Worm (Caenorhabditis elegans) whole organism, L2 larva: ENCODE data around the gene swsn-4.

ENCODE experiments used
- Y55F3AM.14 ChIP-seq: fragments of 200-800 bp; sonication (Bioruptor generic); optimal IDR thresholded peaks from 2 replicates; lab custom pipeline; 2018; ENCODE audit warnings: mild to moderate bottlenecking, missing genetic modification characterization, missing compliant biosample characterization
- alr-1 ChIP-seq: fragments of 150-350 bp; optimal IDR thresholded peaks from 2 replicates; lab custom pipeline; 2014; ENCODE audit warnings: missing biosample characterization, missing genetic modification characterization
- blmp-1 ChIP-seq: sonication (generic microtip); optimal IDR thresholded peaks from 2 replicates; lab custom pipeline; 2017; ENCODE audit warnings: missing genetic modification characterization, mild to moderate bottlenecking, missing compliant biosample characterization, antibody characterized with exemption, moderate library complexity; ENCODE audit not compliant: insufficient read depth
- egl-27 ChIP-seq: sonication (generic microtip); optimal IDR thresholded peaks from 3 replicates; lab custom pipeline; 2017; ENCODE audit warnings: missing biosample characterization, missing genetic modification reagents, missing genetic modification characterization
- nhr-237 ChIP-seq: fragments of 150-350 bp; optimal IDR thresholded peaks from 2 replicates; lab custom pipeline; 2014; ENCODE audit warnings: missing biosample characterization, missing genetic modification characterization
- peb-1 ChIP-seq: fragments of 150-350 bp; optimal IDR thresholded peaks from 2 replicates; lab custom pipeline; 2014; ENCODE audit warnings: missing biosample characterization, missing genetic modification characterization
- skn-1 ChIP-seq: sonication (generic microtip); optimal IDR thresholded peaks from 2 replicates; lab custom pipeline; 2017; ENCODE audit warnings: missing biosample characterization, missing genetic modification characterization
- sma-9 ChIP-seq, 2 experiments: fragments of 150-350 bp in 1 of 2; sonication (generic microtip) in 1 of 2; optimal IDR thresholded peaks; 2 replicates each; lab custom pipeline; 2014 to 2016; ENCODE audit warnings: missing genetic modification characterization in 2 of 2, mild to moderate bottlenecking in 1 of 2, missing biosample characterization in 1 of 2, missing compliant biosample characterization in 1 of 2, missing genetic modification reagents in 1 of 2, moderate library complexity in 1 of 2
- zag-1 ChIP-seq: fragments of 150-350 bp; optimal IDR thresholded peaks from 2 replicates; lab custom pipeline; 2014; ENCODE audit warnings: missing biosample characterization, missing genetic modification characterization
- ztf-11 ChIP-seq: sonication (generic microtip); optimal IDR thresholded peaks from 2 replicates; lab custom pipeline; 2017; ENCODE audit warnings: missing biosample characterization, missing genetic modification characterization
- ztf-4 ChIP-seq: fragments of 150-350 bp; optimal IDR thresholded peaks from 2 replicates; lab custom pipeline; 2014; ENCODE audit warnings: missing biosample characterization, missing genetic modification characterization

DNA sequence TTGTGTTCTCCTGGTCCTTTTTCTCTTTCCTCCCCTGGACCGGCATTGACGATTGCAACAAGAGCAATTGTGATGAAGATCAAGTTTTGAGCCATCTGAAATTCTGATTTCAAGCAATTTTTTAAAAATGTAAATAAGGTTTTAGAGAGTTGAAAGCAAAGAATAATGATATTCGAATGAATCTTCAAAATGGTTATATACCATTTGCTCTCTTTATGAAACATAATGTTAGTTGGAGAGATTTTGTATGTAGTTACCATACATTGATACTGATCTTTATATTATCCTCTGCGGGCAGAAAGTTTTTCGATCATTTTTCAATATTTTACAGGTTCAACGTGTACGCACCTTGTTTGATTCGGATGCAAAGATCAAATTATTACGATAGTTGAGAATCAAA, 20.1 kb upstream of the swsn-4 start, which contains the start of gene srlf-24:
- no peak for TF ChIP-seq ztf-11 (tag; lab: Kevin White, UChicago)
- no peak for TF ChIP-seq peb-1 (tag; lab: Kevin White, UChicago)
- TF ChIP-seq nhr-237 (tag; lab: Kevin White, UChicago): no peak
- no peak for TF ChIP-seq sma-9 (GFP tag; optimal IDR thresholded peaks at IDR 0.05; lab: Kevin White, UChicago)
- TF ChIP-seq sma-9 (tag; optimal IDR thresholded peaks at IDR 0.05; lab: Kevin White, UChicago): no peak
- TF ChIP-seq ztf-4: no peak
- no peak for TF ChIP-seq zag-1
- TF ChIP-seq skn-1 (tag; lab: Kevin White, UChicago): no peak
- no peak for TF ChIP-seq Y55F3AM.14 (GFP tag; lab: Kevin White, UChicago)
- no peak for TF ChIP-seq blmp-1 (tag; lab: Kevin White, UChicago)
- no peak for TF ChIP-seq alr-1 (tag; lab: Kevin White, UChicago)
- no peak for TF ChIP-seq egl-27
